Worm (Caenorhabditis elegans) whole organism, L1 larva: Measurements from ENCODE around the gene T26G10.3.

ENCODE experiments used
- C04F5.9 ChIP-seq: sonication (generic microtip); optimal IDR thresholded peaks from 2 replicates; lab custom pipeline; 2016; ENCODE audit warnings: missing genetic modification characterization, missing compliant biosample characterization
- C16A3.4 ChIP-seq: fragments of 150-350 bp; optimal IDR thresholded peaks from 2 replicates; lab custom pipeline; 2014; ENCODE audit warnings: missing biosample characterization, missing genetic modification characterization
- F16B12.6 ChIP-seq: fragments of 150-350 bp; optimal IDR thresholded peaks from 2 replicates; lab custom pipeline; 2014; ENCODE audit warnings: missing biosample characterization, missing genetic modification characterization
- ama-1 ChIP-seq: fragments of 150-350 bp; optimal IDR thresholded peaks from 2 replicates; lab custom pipeline; 2014
- blmp-1 ChIP-seq: fragments of 150-350 bp; optimal IDR thresholded peaks from 2 replicates; lab custom pipeline; 2014; ENCODE audit warnings: missing biosample characterization, missing genetic modification characterization
- ceh-82 ChIP-seq, 3 experiments: fragments of 150-350 bp in 1 of 3; sonication (generic microtip) in 2 of 3; optimal IDR thresholded peaks; 2 replicates each; lab custom pipeline; 2014 to 2017; ENCODE audit warnings: missing biosample characterization in 3 of 3, missing genetic modification characterization in 3 of 3
- ceh-90 ChIP-seq: sonication (generic microtip); optimal IDR thresholded peaks from 2 replicates; lab custom pipeline; 2016; ENCODE audit warnings: missing genetic modification characterization, missing compliant biosample characterization
- ces-1 ChIP-seq: fragments of 150-350 bp; optimal IDR thresholded peaks from 2 replicates; lab custom pipeline; 2014; ENCODE audit warnings: missing biosample characterization, missing genetic modification reagents, missing genetic modification characterization
- dpl-1 ChIP-seq, 3 experiments: fragments of 150-350 bp in 2 of 3; sonication (generic microtip) in 1 of 3; optimal IDR thresholded peaks; 2 replicates each; lab custom pipeline; 2014 to 2017; ENCODE audit warnings: missing biosample characterization in 3 of 3, missing genetic modification characterization in 3 of 3, missing genetic modification reagents in 3 of 3
- efl-1 ChIP-seq, 4 experiments: fragments of 150-350 bp; optimal IDR thresholded peaks in 3 of 4; peaks in 1 of 4; 1 replicate in 1 of 4; 2 replicates in 3 of 4; lab custom pipeline; 2014; ENCODE audit warnings: missing biosample characterization in 2 of 4, missing genetic modification characterization in 2 of 4, missing genetic modification reagents in 2 of 4
- egl-27 ChIP-seq, 2 experiments: fragments of 150-350 bp in 1 of 2; sonication (generic microtip); optimal IDR thresholded peaks; 3 replicates each; lab custom pipeline; 2017 to 2018; ENCODE audit warnings: missing biosample characterization in 2 of 2, missing genetic modification characterization in 2 of 2, missing genetic modification reagents in 2 of 2
- fkh-4 ChIP-seq: sonication (generic microtip); optimal IDR thresholded peaks from 2 replicates; lab custom pipeline; 2016; ENCODE audit warnings: missing compliant biosample characterization, missing genetic modification characterization, borderline replicate concordance
- fkh-8 ChIP-seq: sonication (generic microtip); optimal IDR thresholded peaks from 2 replicates; lab custom pipeline; 2016; ENCODE audit warnings: mild to moderate bottlenecking, missing genetic modification characterization, missing compliant biosample characterization
- hlh-4 ChIP-seq: sonication (generic microtip); optimal IDR thresholded peaks from 2 replicates; lab custom pipeline; 2016; ENCODE audit warnings: mild to moderate bottlenecking, missing genetic modification characterization, missing compliant biosample characterization
- irx-1 ChIP-seq: sonication (generic microtip); optimal IDR thresholded peaks from 2 replicates; lab custom pipeline; 2016; ENCODE audit warnings: missing genetic modification characterization, missing compliant biosample characterization
- lin-14 ChIP-seq: fragments of 200-800 bp; sonication (Bioruptor generic); optimal IDR thresholded peaks from 2 replicates; lab custom pipeline; 2018; ENCODE audit warnings: mild to moderate bottlenecking, missing genetic modification characterization, moderate library complexity, missing compliant biosample characterization
- lin-35 ChIP-seq, 2 experiments: fragments of 150-350 bp; optimal IDR thresholded peaks; 2 replicates each; lab custom pipeline; 2014; ENCODE audit warnings: missing biosample characterization in 2 of 2, missing genetic modification characterization in 2 of 2, missing genetic modification reagents in 2 of 2
- lin-39 ChIP-seq: fragments of 150-350 bp; optimal IDR thresholded peaks from 2 replicates; lab custom pipeline; 2014; ENCODE audit warnings: missing biosample characterization, missing genetic modification reagents, missing genetic modification characterization
- lsy-2 ChIP-seq, 2 experiments: fragments of 150-350 bp; optimal IDR thresholded peaks; 2 replicates each; lab custom pipeline; 2014; ENCODE audit warnings: missing biosample characterization in 2 of 2, missing genetic modification characterization in 2 of 2
- mdl-1 ChIP-seq, 2 experiments: fragments of 150-350 bp; optimal IDR thresholded peaks; 2 replicates each; lab custom pipeline; 2014 to 2017; ENCODE audit warnings: missing biosample characterization in 2 of 2, missing genetic modification characterization in 2 of 2, inconsistent platforms in 1 of 2
- mef-2 ChIP-seq: fragments of 150-350 bp; optimal IDR thresholded peaks from 2 replicates; lab custom pipeline; 2014; ENCODE audit warnings: missing biosample characterization, missing genetic modification characterization
- mep-1 ChIP-seq: fragments of 150-350 bp; optimal IDR thresholded peaks from 2 replicates; lab custom pipeline; 2014; ENCODE audit warnings: missing biosample characterization, missing genetic modification characterization
- nhr-19 ChIP-seq: fragments of 200-800 bp; sonication (Bioruptor generic); conservative IDR thresholded peaks from 2 replicates; pipeline ENCODE4 v1.3.6; 2022; ENCODE audit warnings: missing genetic modification characterization, missing compliant biosample characterization
- nhr-28 ChIP-seq: fragments of 150-350 bp; optimal IDR thresholded peaks from 2 replicates; lab custom pipeline; 2014; ENCODE audit warnings: missing biosample characterization, missing genetic modification characterization
- nhr-47 ChIP-seq: sonication (generic microtip); optimal IDR thresholded peaks from 2 replicates; lab custom pipeline; 2016; ENCODE audit warnings: mild to moderate bottlenecking, missing genetic modification characterization, moderate library complexity, missing compliant biosample characterization
- nhr-71 ChIP-seq: sonication (generic microtip); optimal IDR thresholded peaks from 2 replicates; lab custom pipeline; 2016; ENCODE audit warnings: mild to moderate bottlenecking, missing genetic modification characterization, moderate library complexity, missing compliant biosample characterization
- nhr-85 ChIP-seq: sonication (generic microtip); peaks from one replicate; lab custom pipeline; 2016; ENCODE audit warnings: missing genetic modification characterization, inconsistent platforms, missing compliant biosample characterization
- pag-3 ChIP-seq: sonication (generic microtip); optimal IDR thresholded peaks from 2 replicates; lab custom pipeline; 2017; ENCODE audit warnings: missing genetic modification characterization, mild to moderate bottlenecking, missing compliant biosample characterization, antibody characterized with exemption, borderline replicate concordance; ENCODE audit not compliant: insufficient read depth
- pax-3 ChIP-seq: fragments of 200-800 bp; sonication (Bioruptor generic); optimal IDR thresholded peaks from 2 replicates; lab custom pipeline; 2018; ENCODE audit warnings: mild to moderate bottlenecking, missing genetic modification characterization, moderate library complexity, missing compliant biosample characterization
- rnt-1 ChIP-seq: sonication (generic microtip); optimal IDR thresholded peaks from 2 replicates; lab custom pipeline; 2016; ENCODE audit warnings: mild to moderate bottlenecking, missing genetic modification characterization, moderate library complexity, missing compliant biosample characterization
- skn-1 ChIP-seq: fragments of 150-350 bp; optimal IDR thresholded peaks from 2 replicates; lab custom pipeline; 2014; ENCODE audit warnings: missing biosample characterization, missing genetic modification characterization
- snpc-4 ChIP-seq: fragments of 150-350 bp; optimal IDR thresholded peaks from 2 replicates; lab custom pipeline; 2014; ENCODE audit warnings: missing biosample characterization, missing genetic modification characterization
- snu-23 ChIP-seq: sonication (generic microtip); optimal IDR thresholded peaks from 2 replicates; lab custom pipeline; 2016; ENCODE audit warnings: missing genetic modification characterization, missing compliant biosample characterization
- sox-4 ChIP-seq: sonication (generic microtip); optimal IDR thresholded peaks from 2 replicates; lab custom pipeline; 2016; ENCODE audit warnings: missing genetic modification characterization, missing compliant biosample characterization
- sup-37 ChIP-seq: fragments of 200-800 bp; sonication (Bioruptor generic); optimal IDR thresholded peaks from 2 replicates; lab custom pipeline; 2018; ENCODE audit warnings: mild to moderate bottlenecking, missing genetic modification characterization, missing compliant biosample characterization
- swsn-7 ChIP-seq: sonication (generic microtip); optimal IDR thresholded peaks from 2 replicates; lab custom pipeline; 2016; ENCODE audit warnings: missing genetic modification characterization, missing compliant biosample characterization
- tbx-2 ChIP-seq: sonication (generic microtip); optimal IDR thresholded peaks from 2 replicates; lab custom pipeline; 2016; ENCODE audit warnings: missing genetic modification characterization, missing compliant biosample characterization
- tlp-1 ChIP-seq: fragments of 150-350 bp; optimal IDR thresholded peaks from 2 replicates; lab custom pipeline; 2014; ENCODE audit warnings: missing biosample characterization, missing genetic modification characterization
- unc-130 ChIP-seq: fragments of 150-350 bp; optimal IDR thresholded peaks from 2 replicates; lab custom pipeline; 2017; ENCODE audit warnings: missing biosample characterization, missing genetic modification characterization, inconsistent platforms
- unc-86 ChIP-seq: sonication (generic microtip); optimal IDR thresholded peaks from 2 replicates; lab custom pipeline; 2016; ENCODE audit warnings: missing genetic modification characterization, missing compliant biosample characterization
- xbp-1 ChIP-seq: sonication (generic microtip); optimal IDR thresholded peaks from 2 replicates; lab custom pipeline; 2016; ENCODE audit warnings: missing genetic modification characterization, missing compliant biosample characterization
- zag-1 ChIP-seq: fragments of 150-350 bp; optimal IDR thresholded peaks from 2 replicates; lab custom pipeline; 2014; ENCODE audit warnings: missing biosample characterization, missing genetic modification characterization
- ztf-11 ChIP-seq, 2 experiments: sonication (generic microtip); optimal IDR thresholded peaks; 2 replicates each; lab custom pipeline; 2016 to 2017; ENCODE audit warnings: missing genetic modification characterization in 2 of 2, missing biosample characterization in 1 of 2, missing compliant biosample characterization in 1 of 2

The T26G10.3 gene

ce11 chrIII:9393114-9393780 lies 20.0 kb downstream of the T26G10.3 start, which contains the start of the genes gpr-2 and rgr-1 (continued):
- TF ChIP-seq efl-1 (optimal IDR thresholded peaks at IDR 0.05; lab: Kevin White, UChicago) (peak; percentile 59 to 88), efl-1 (GFP tag; optimal IDR thresholded peaks at IDR 0.05 in 1 of 2; lab: Kevin White, UChicago) (peak; percentile 88 to 99), ama-1 (lab: Kevin White, UChicago) (no peak), rnt-1 (tag; lab: Kevin White, UChicago) (peak; percentile 57), C16A3.4 (no peak), ces-1 (no peak), irx-1 (tag; lab: Kevin White, UChicago) (peak; percentile 4), C04F5.9 (tag; lab: Kevin White, UChicago) (peak; percentile 23), pag-3 (no peak), lin-14 (GFP tag; lab: Kevin White, UChicago) (no peak), unc-130 (tag; lab: Kevin White, UChicago) (peak; percentile 61), hlh-4 (tag; lab: Kevin White, UChicago) (no peak), tbx-2 (tag; lab: Kevin White, UChicago) (no peak), zag-1 (tag; lab: Kevin White, UChicago) (no peak), ceh-90 (tag; lab: Kevin White, UChicago) (no peak), ztf-11 (tag; optimal IDR thresholded peaks at IDR 0.05; lab: Kevin White, UChicago) (no peak), sox-4 (tag; lab: Kevin White, UChicago) (no peak), snpc-4 (tag; lab: Kevin White, UChicago) (no peak), tlp-1 (tag; lab: Kevin White, UChicago) (no peak), nhr-47 (tag; lab: Kevin White, UChicago) (peak; percentile 65), lsy-2 (tag; optimal IDR thresholded peaks at IDR 0.05; lab: Kevin White, UChicago) (peak; percentile 56 to 72), nhr-19 (peak; percentile 49), lin-39 (no peak), mef-2 (no peak), fkh-4 (tag; lab: Kevin White, UChicago) (no peak), dpl-1 (GFP tag; optimal IDR thresholded peaks at IDR 0.05; lab: Kevin White, UChicago) (peak; percentile 77 to 90 (median 87))

DNA sequence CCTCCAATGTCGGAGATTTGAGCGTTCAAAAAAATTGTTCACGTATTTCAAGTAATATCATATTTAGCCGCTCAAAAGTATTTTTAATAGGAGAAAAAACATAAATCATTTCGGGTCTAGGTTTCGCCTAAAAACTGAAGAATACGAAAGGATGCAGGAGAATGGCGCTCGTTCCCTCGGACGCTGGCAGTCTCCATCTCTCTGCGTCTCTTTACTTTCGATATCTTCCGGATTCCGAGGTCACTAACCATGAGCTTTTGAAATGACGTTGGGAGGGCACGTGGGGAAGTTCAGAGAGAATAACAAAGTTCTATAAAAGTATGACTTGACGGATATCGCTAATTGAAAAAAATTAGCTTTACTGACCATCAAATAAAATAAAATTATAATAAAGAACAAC lies 22.3 kb downstream of the T26G10.3 start:
- TF ChIP-seq lin-35 (GFP tag; optimal IDR thresholded peaks at IDR 0.05; lab: Kevin White, UChicago) (peak; percentile 4 to 23), nhr-47 (tag; lab: Kevin White, UChicago) (peak; percentile 17), egl-27 (tag; optimal IDR thresholded peaks at IDR 0.05; lab: Kevin White, UChicago) (no peak), nhr-28 (tag; lab: Kevin White, UChicago) (no peak), pag-3 (peak; percentile 13), swsn-7 (tag; lab: Kevin White, UChicago) (no peak), pax-3 (tag; lab: Kevin White, UChicago) (no peak), fkh-8 (tag; lab: Kevin White, UChicago) (peak; percentile 41), nhr-71 (peak; percentile 47), mep-1 (tag; lab: Kevin White, UChicago) (peak; percentile 18), sup-37 (GFP tag; lab: Kevin White, UChicago) (no peak), unc-86 (tag; lab: Kevin White, UChicago) (peak; percentile 1), C16A3.4 (no peak), skn-1 (no peak), lsy-2 (tag; optimal IDR thresholded peaks at IDR 0.05; lab: Kevin White, UChicago) (peak; percentile 30 to 41), ceh-82 (tag; optimal IDR thresholded peaks at IDR 0.05; lab: Kevin White, UChicago) (peak in 1 of 3 experiments; percentile 0), snu-23 (GFP tag; lab: Kevin White, UChicago) (peak; percentile 10), rnt-1 (tag; lab: Kevin White, UChicago) (peak; percentile 9), efl-1 (optimal IDR thresholded peaks at IDR 0.05; lab: Kevin White, UChicago) (peak; percentile 3 to 35), efl-1 (GFP tag; optimal IDR thresholded peaks at IDR 0.05 in 1 of 2; lab: Kevin White, UChicago) (peak; percentile 41 to 84), F16B12.6 (tag; lab: Kevin White, UChicago) (peak; percentile 43), mdl-1 (tag; optimal IDR thresholded peaks at IDR 0.05; lab: Kevin White, UChicago) (peak in 1 of 2 experiments; percentile 49), dpl-1 (GFP tag; optimal IDR thresholded peaks at IDR 0.05; lab: Kevin White, UChicago) (peak in 2 of 3 experiments; percentile 9 to 46), blmp-1 (tag; lab: Kevin White, UChicago) (peak; percentile 70), lin-14 (GFP tag; lab: Kevin White, UChicago) (peak; percentile 77), xbp-1 (tag; lab: Kevin White, UChicago) (no peak), nhr-85 (tag; lab: Kevin White, UChicago) (no peak)
